Fruit fly (Drosophila melanogaster) Kc167 (cell line): ENCODE measurements around the gene Syx7.

Experiments used
- Myc ChIP-seq: fragments of >200 bp; optimal IDR thresholded peaks from 2 replicates; lab custom pipeline; 2017; ENCODE audit warnings: missing external identifiers
- Sin3A ChIP-seq: fragments of >200 bp; optimal IDR thresholded peaks from 2 replicates; lab custom pipeline; 2018; ENCODE audit warnings: missing external identifiers
- h ChIP-seq: fragments of >200 bp; optimal IDR thresholded peaks from 3 replicates; lab custom pipeline; 2018; ENCODE audit warnings: missing external identifiers
- insv ChIP-seq: fragments of >200 bp; optimal IDR thresholded peaks from 3 replicates; lab custom pipeline; 2018; ENCODE audit warnings: missing external identifiers
- psq ChIP-seq: fragments of >200 bp; optimal IDR thresholded peaks from 2 replicates; lab custom pipeline; 2017; ENCODE audit warnings: missing external identifiers
- ttk ChIP-seq: sonication (Bioruptor generic); optimal IDR thresholded peaks from 2 replicates; lab custom pipeline; 2017; ENCODE audit warnings: missing external identifiers

DNA sequence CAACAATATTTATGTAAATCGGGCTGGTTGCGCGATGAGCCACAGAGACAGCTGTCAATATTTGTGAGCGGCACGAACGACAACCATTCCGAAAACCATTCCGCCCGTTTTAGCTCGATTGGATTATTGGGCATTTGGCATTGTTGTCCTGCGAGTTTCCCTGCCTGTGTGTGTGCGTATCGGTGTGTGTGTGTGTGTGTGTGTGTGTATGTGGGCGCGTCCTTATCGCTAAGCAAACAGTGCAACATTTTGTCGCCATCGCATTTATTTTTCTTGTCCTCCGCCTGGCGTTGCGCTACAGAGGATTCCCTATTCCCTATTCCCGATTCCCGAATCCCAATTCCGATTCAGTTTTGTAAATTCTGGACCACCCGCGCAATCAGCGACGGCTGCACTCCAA lies 26.3 kb downstream of the Syx7 start:
- TF ChIP-seq h (lab: Kevin White, UChicago) (no peak), insv (no peak), psq (no peak), Myc (lab: Kevin White, UChicago) (no peak), ttk (lab: Kevin White, UChicago) (no peak), Sin3A (lab: Kevin White, UChicago) (no peak)
